Worm (Caenorhabditis elegans) whole organism, L4/young adult: ENCODE measurements around the gene C38C6.3.

Source experiments
- W03F9.2 ChIP-seq: fragments of 150-350 bp; optimal IDR thresholded peaks from 2 replicates; lab custom pipeline; 2014; ENCODE audit warnings: missing biosample characterization, missing genetic modification characterization
- dao-5 ChIP-seq: sonication (generic microtip); optimal IDR thresholded peaks from 2 replicates; lab custom pipeline; 2016; ENCODE audit warnings: missing genotype, missing genetic modification characterization, moderate library complexity, missing compliant biosample characterization

DNA sequence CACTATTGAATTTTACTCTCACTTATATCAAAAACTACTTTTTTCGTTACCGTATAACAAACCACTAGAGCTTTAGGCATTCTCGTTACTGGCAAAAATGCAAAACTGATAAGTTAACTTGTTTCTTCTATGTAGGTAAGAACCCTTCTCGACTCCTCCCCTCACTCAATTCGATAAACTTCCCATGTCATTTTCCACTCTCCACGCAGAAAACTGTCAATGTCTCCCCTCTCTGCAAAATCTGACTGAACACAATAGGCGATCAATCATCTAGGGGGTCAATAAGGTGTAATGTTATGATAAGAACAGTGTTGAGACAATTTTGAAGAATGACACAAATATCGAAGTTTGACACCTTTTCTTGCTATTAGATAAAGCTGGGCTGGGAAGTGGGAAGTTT is 14.2 kb upstream of the C38C6.3 start:
- TF ChIP-seq dao-5 (no peak), W03F9.2 (tag; lab: Kevin White, UChicago) (no peak)
